Worm (Caenorhabditis elegans) whole organism, L3 larva: ENCODE data around the gene F07H5.10.

ENCODE experiments used
- aly-2 ChIP-seq: fragments of 150-350 bp; optimal IDR thresholded peaks from 2 replicates; lab custom pipeline; 2014; ENCODE audit warnings: missing biosample characterization, missing genetic modification characterization
- ceh-28 ChIP-seq: fragments of 150-350 bp; optimal IDR thresholded peaks from 2 replicates; lab custom pipeline; 2014; ENCODE audit warnings: missing biosample characterization, missing genetic modification reagents, missing genetic modification characterization
- ceh-82 ChIP-seq: fragments of 150-350 bp; optimal IDR thresholded peaks from 2 replicates; lab custom pipeline; 2014; ENCODE audit warnings: missing biosample characterization, missing genetic modification characterization
- egl-27 ChIP-seq: sonication (generic microtip); optimal IDR thresholded peaks from 4 replicates; lab custom pipeline; 2017; ENCODE audit warnings: missing biosample characterization, missing genetic modification reagents, missing genetic modification characterization
- fkh-10 ChIP-seq: sonication (generic microtip); optimal IDR thresholded peaks from 2 replicates; lab custom pipeline; 2017; ENCODE audit warnings: missing biosample characterization, missing genetic modification reagents, missing genetic modification characterization
- lin-39 ChIP-seq: fragments of 150-350 bp; optimal IDR thresholded peaks from 2 replicates; lab custom pipeline; 2018; ENCODE audit warnings: missing biosample characterization, missing genetic modification reagents, missing genetic modification characterization
- nhr-11 ChIP-seq: fragments of 150-350 bp; optimal IDR thresholded peaks from 2 replicates; lab custom pipeline; 2014; ENCODE audit warnings: missing biosample characterization, missing genetic modification characterization
- nhr-28 ChIP-seq: fragments of 150-350 bp; optimal IDR thresholded peaks from 2 replicates; lab custom pipeline; 2014; ENCODE audit warnings: missing biosample characterization, missing genetic modification characterization
- snpc-4 ChIP-seq: fragments of 150-350 bp; optimal IDR thresholded peaks from 2 replicates; lab custom pipeline; 2014; ENCODE audit warnings: missing biosample characterization, missing genetic modification characterization
- ztf-11 ChIP-seq: fragments of 150-350 bp; optimal IDR thresholded peaks from 2 replicates; lab custom pipeline; 2014; ENCODE audit warnings: missing biosample characterization, missing genetic modification characterization

DNA sequence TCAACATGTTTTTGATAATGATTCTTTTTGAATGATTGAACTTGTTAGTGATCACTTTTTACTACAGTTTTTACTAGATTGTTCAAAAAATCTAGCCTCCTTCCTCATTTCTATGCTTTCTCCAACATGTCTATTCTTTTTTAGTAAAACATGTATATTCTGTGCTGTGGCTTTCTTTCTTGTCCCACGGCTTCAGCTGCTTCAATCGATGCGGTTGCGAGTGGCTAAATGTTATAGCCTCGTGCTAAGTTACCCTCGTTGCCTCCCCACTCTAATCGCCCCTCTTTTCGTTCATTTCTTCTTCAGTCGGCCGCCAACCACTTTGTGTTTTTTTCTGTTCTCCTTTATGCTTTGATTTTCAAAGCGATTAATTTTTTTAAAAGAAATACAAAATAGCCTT lies 22.5 kb downstream of the F07H5.10 start:
- TF ChIP-seq egl-27 (tag; lab: Kevin White, UChicago) (no peak), nhr-28 (tag; lab: Kevin White, UChicago) (no peak), aly-2 (no peak), lin-39 (no peak), ceh-82 (no peak), fkh-10 (GFP tag; lab: Kevin White, UChicago) (no peak), ceh-28 (tag; lab: Kevin White, UChicago) (no peak), nhr-11 (tag; lab: Kevin White, UChicago) (peak; percentile 1), ztf-11 (tag; lab: Kevin White, UChicago) (no peak), snpc-4 (tag; lab: Kevin White, UChicago) (peak; percentile 38)
